Worm (Caenorhabditis elegans) whole organism, L2 larva: Measurements from ENCODE around the gene copz-1.

Experiments used
- ama-1 ChIP-seq: fragments of 150-350 bp; optimal IDR thresholded peaks from 2 replicates; lab custom pipeline; 2018; ENCODE audit warnings: inconsistent platforms
- snpc-4 ChIP-seq: fragments of 150-350 bp; optimal IDR thresholded peaks from 2 replicates; lab custom pipeline; 2014; ENCODE audit warnings: missing biosample characterization, missing genetic modification characterization
- unc-62 ChIP-seq: fragments of 150-350 bp; optimal IDR thresholded peaks from 2 replicates; lab custom pipeline; 2014; ENCODE audit warnings: missing biosample characterization, missing genetic modification reagents, missing genetic modification characterization

DNA sequence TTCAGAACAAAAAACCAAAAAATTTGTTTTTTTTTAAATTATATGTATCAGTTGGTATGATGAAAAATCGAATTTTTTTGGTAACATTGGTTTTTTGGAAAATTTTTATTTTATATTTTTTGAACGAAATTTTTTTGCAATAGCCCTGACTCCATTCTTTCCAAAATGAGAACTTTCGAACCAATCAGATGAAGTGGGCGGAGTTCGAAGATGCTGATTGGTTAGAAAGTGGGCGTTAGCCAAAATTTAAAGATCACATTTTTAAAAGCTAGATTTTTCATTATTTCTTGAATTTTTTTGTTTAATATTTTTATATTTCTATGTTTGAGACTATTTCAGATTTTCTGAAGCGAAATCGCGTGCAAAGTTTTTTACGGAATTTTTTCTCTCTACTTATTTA lies 11.4 kb upstream of the copz-1 start:
- no peak for TF ChIP-seq unc-62 (GFP tag; lab: Kevin White, UChicago)
- TF ChIP-seq snpc-4: no peak
- TF ChIP-seq ama-1 (lab: Kevin White, UChicago): no peak
